Worm (Caenorhabditis elegans) whole organism, midembryonic: Measurements from ENCODE around the gene clec-130.
"Not testable (repeated sequence)": the region's sequence is repeated elsewhere in the genome, so short reads cannot be mapped to it uniquely, and the experiment has no call there.

ENCODE experiments used
- cog-1 ChIP-seq: sonication (generic microtip); optimal IDR thresholded peaks from 2 replicates; lab custom pipeline; 2016; ENCODE audit warnings: missing genetic modification characterization, missing compliant biosample characterization
- flt-1 ChIP-seq: fragments of 200-800 bp; sonication (Bioruptor generic); IDR thresholded peaks from 2 replicates; pipeline ENCODE4 v1.3.6; 2022; ENCODE audit warnings: missing genetic modification characterization, missing compliant biosample characterization
- klf-2 ChIP-seq: fragments of 200-800 bp; sonication (Bioruptor generic); conservative IDR thresholded peaks from 2 replicates; pipeline ENCODE4 v1.3.6; 2022; ENCODE audit warnings: missing genetic modification reagents, missing genetic modification characterization, missing compliant biosample characterization
- med-1 ChIP-seq: sonication (generic microtip); optimal IDR thresholded peaks from 2 replicates; lab custom pipeline; 2017; ENCODE audit warnings: missing genetic modification characterization, mild to moderate bottlenecking, missing compliant biosample characterization, antibody characterized with exemption, missing genetic modification reagents; ENCODE audit not compliant: insufficient read depth
- ref-1 ChIP-seq: fragments of 200-800 bp; sonication (Bioruptor generic); conservative IDR thresholded peaks from 2 replicates; pipeline ENCODE4 v1.3.6; 2022; ENCODE audit warnings: missing genetic modification reagents, missing genetic modification characterization, missing compliant biosample characterization
- tab-1 ChIP-seq: fragments of 200-800 bp; sonication (Bioruptor generic); IDR thresholded peaks from 2 replicates; pipeline ENCODE4 v1.3.6; 2022; ENCODE audit warnings: missing genetic modification characterization, missing compliant biosample characterization
- ztf-29 ChIP-seq: fragments of 200-800 bp; sonication (Bioruptor generic); IDR thresholded peaks from 2 replicates; pipeline ENCODE4 v1.3.6; 2022; ENCODE audit warnings: missing genetic modification reagents, missing genetic modification characterization, missing compliant biosample characterization

DNA sequence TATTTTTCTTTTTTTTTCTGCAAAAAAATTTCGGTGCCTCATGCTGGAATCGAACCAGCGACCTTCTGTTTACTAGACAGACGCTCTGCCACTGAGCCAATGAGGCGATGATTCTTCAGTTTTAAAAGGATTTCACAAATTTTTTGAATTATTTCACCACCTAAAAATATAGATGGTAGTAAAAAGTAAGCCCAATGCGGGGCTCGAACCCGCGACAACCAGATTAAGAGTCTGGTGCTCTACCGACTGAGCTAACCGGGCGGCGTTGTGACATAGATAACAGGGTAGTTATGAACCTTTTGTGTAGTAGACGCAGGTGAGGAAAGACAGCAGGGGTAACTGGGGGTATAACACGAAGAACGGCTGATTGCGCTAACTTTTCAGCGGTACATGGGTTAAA, 5.8 kb upstream of the clec-130 start:
- TF ChIP-seq ref-1 (GFP tag; lab: Robert Waterston, UW) = peak; percentile 70
- TF ChIP-seq flt-1 (GFP tag; lab: Robert Waterston, UW) = peak; percentile 91
- TF ChIP-seq tab-1 (GFP tag; lab: Robert Waterston, UW) = peak; percentile 77
- TF ChIP-seq med-1; cog-1 (tag; lab: Kevin White, UChicago): not testable (repeated sequence)
- TF ChIP-seq klf-2 (GFP tag; lab: Robert Waterston, UW) = peak; percentile 64; the same call in 1 of the 2 replicates
- peak; percentile 80 for TF ChIP-seq ztf-29 (GFP tag; lab: Robert Waterston, UW)
